Worm (Caenorhabditis elegans): ENCODE results near the gene K01A6.4.

Gene K01A6.4

DNA sequence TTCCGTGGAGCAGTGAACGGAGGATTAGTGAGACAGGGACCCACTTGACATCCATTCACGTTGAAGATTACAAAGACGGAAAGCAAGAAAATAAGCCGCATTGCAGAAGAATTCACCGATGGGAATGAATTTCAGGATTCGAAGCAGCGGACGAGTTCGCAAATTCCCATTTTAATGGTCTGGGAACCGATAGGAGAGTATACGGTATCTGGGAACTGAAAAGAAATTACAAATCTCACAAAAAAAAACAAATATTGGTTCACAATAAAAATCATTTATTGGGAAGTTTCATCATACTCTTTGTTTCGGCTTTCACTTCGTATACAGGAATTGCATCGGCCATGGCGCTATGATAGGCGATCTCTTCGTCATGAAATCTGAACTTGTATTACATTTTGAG is 14.9 kb upstream of the K01A6.4 start, which contains the start of gene T12A7.10:
Gene T12A7.10 (minus strand): TSS at position 101 of the 400 bp plus-strand sequence.
- TF ChIP-seq C38D4.7 (GFP tag; optimal IDR thresholded peaks at IDR 0.05) (no peak), K09A11.1 (tag; optimal IDR thresholded peaks at IDR 0.05; ENCODE audit: insufficient read depth) (no peak), pax-1 (tag; optimal IDR thresholded peaks at IDR 0.05) (no peak)

DNA sequence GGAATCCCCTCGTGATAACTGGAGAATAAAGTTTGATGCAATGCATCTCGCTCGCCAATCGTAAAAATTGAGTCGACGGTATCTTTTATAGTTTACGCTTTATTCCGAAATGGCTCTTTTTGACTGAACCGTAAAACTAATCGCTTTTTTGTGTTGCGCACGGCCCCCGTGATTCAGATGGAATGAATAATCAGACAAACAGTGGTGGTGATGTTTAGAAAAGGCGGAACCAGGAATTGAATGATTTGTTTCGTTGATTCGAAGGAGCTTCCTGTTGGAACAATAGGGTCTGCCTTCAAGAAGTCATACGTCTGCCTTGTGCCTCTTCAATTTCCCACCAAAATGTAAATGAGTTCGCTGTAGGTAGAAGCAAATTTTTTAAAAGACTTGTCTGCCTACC is 14.2 kb upstream of the K01A6.4 start, which contains the start of gene scl-18:
Gene scl-18 (minus strand): TSS at position 101 of the 400 bp plus-strand sequence.
- no peak for TF ChIP-seq che-1 (tag; optimal IDR thresholded peaks at IDR 0.05)

DNA sequence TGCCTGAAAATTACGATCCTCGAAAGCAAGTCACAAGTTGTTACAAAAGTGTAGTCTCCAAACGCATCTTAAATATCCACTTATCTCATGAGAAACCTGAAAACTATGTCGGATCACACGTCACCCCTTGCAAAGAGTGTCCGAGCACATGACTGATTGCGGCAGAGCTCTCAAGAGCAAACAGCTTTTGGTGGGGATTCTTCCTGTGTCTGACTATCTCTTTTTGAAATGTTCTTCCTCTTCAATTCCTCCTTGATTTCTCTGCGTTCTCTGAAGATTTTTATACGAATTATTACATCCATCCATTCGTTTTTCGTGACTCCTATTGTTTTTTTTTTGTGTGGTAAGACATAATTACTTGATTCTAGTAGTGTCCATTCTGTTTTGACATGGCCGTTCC is 8.7 kb upstream of the K01A6.4 start, which contains the start of gene T12A7.6:
Gene T12A7.6 (plus strand): TSS at position 369 of the 400 bp plus-strand sequence.
- TF ChIP-seq ceh-18 (tag; optimal IDR thresholded peaks at IDR 0.05) (peak; percentile 15), ceh-45 (GFP tag; IDR thresholded peaks at IDR 0.05) (no peak), ama-1 (optimal IDR thresholded peaks at IDR 0.05) (no peak)

DNA sequence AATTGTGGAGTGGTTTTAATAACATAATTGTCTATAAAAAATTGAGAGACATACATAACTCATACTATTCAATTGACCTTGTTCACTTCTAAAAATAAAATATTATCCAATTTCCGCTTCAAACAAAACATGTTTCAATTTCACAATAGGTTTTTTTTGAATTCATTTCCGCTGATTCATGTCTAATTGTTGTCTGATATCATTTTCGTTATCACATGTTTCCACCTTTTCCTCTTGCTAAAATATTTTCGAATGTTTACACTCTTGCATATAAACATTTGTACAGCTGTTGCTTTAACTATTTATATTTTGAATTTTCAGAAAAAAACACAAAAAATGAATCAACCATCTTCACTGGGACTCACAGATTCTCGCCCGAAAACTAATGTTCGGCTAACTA is 5.2 kb upstream of the K01A6.4 start, which contains the start of gene gem-4:
Gene gem-4 (plus strand): TSS at position 301 of the 400 bp plus-strand sequence.
- TF ChIP-seq hlh-13 (GFP tag; optimal IDR thresholded peaks at IDR 0.05), result no peak

DNA sequence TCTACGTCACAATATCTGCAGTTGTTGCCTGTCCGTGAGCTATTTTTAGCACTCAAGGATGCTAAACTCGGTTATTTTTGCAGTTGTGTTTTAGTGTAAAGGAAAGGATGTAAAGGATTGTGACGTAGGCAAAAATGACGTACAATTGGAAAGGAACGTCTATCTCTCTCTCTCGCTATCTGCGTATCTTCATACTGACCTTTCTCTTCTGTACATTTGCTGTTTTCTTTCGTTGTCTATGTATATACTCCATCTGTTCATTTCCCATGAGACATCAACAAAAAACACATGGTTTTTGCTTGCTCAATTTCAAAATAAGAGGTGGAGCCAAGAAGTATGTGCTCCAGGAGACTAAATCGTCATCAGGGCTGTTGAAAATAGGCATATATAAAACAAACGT is 4.2 kb upstream of the K01A6.4 start:
- TF ChIP-seq pqm-1 (tag; optimal IDR thresholded peaks at IDR 0.05), result no peak
- TF ChIP-seq hlh-30 (tag; optimal IDR thresholded peaks at IDR 0.05; ENCODE audit: insufficient read depth), result peak; percentile 38

DNA sequence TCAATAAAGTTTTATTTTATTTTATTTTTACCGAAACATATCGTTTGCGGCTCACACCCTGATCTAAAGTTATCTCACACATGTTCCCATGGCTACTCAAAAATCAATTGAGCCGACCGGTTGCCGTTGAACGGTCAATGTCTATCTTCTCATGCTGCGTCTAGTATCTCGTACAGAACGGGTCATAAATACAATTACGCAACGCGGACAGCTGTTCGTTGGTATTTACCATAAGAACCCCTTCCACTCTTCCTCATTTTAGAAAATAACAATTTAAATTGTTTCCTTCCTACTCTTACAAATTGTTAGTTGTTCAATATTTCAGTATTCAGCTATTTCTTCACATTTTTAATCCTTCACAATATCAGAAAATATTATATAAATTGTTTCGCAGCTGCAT is 3.7 kb upstream of the K01A6.4 start:
- TF ChIP-seq pha-2 (tag; optimal IDR thresholded peaks at IDR 0.05), result no peak
- no peak for TF ChIP-seq odd-2 (tag; optimal IDR thresholded peaks at IDR 0.05)
- TF ChIP-seq ceh-9 (tag; optimal IDR thresholded peaks at IDR 0.05), result no peak
- no peak for TF ChIP-seq ahr-1 (tag; optimal IDR thresholded peaks at IDR 0.05)
- TF ChIP-seq fkh-6 (tag; optimal IDR thresholded peaks at IDR 0.05), result no peak
- TF ChIP-seq madf-2 (tag; optimal IDR thresholded peaks at IDR 0.05), result no peak
- TF ChIP-seq hlh-15 (tag; optimal IDR thresholded peaks at IDR 0.05), result no peak
- TF ChIP-seq ceh-45 (GFP tag; IDR thresholded peaks at IDR 0.05), result no peak
- no peak for TF ChIP-seq ref-2 (tag; optimal IDR thresholded peaks at IDR 0.05)
- TF ChIP-seq nhr-232 (tag; optimal IDR thresholded peaks at IDR 0.05), result no peak
- TF ChIP-seq gmeb-2 (tag; optimal IDR thresholded peaks at IDR 0.05), result no peak
- no peak for TF ChIP-seq ceh-22 (tag; optimal IDR thresholded peaks at IDR 0.05)
- no peak for TF ChIP-seq unc-3 (GFP tag; conservative IDR thresholded peaks at IDR 0.05)
- no peak for TF ChIP-seq unc-3 (tag; optimal IDR thresholded peaks at IDR 0.05)
- TF ChIP-seq hlh-30 (tag; optimal IDR thresholded peaks at IDR 0.05; ENCODE audit: insufficient read depth), result no peak
- TF ChIP-seq rnt-1 (tag; optimal IDR thresholded peaks at IDR 0.05), result no peak
- TF ChIP-seq lim-6 (tag; optimal IDR thresholded peaks at IDR 0.05), result no peak
- TF ChIP-seq ttx-3 (tag; optimal IDR thresholded peaks at IDR 0.05), result no peak

DNA sequence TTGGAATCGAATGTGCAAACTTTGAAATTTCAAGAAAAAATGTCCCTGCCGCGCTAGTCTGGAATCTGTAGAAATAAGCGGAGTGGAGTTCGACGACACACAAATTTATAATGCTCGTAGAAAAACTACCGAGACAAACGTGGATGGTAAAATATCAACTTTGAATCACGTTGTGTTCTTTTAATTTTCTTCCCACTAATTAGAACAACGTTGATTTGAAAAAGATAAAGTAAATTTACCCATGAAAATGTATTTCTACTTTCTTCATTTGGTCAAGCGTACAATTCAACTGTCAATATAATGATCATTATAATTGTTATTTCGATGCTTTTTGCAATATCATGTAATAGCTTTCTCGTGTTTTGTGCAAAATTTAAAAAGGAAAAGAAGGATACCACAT is 2.3 kb upstream of the K01A6.4 start, which contains the start of gene K01A6.5:
Gene K01A6.5 (plus strand): TSS at position 301 of the 400 bp plus-strand sequence.
- TF ChIP-seq sox-2 (GFP tag; IDR thresholded peaks at IDR 0.05) (no peak), ceh-30 (tag; optimal IDR thresholded peaks at IDR 0.05) (no peak), mec-3 (tag; optimal IDR thresholded peaks at IDR 0.05; ENCODE audit: borderline replicate concordance) (no peak), pag-3 (tag; optimal IDR thresholded peaks at IDR 0.05; ENCODE audit: borderline replicate concordance) (no peak), hlh-13 (GFP tag; optimal IDR thresholded peaks at IDR 0.05) (no peak), elt-4 (tag; optimal IDR thresholded peaks at IDR 0.05) (no peak), ceh-6 (GFP tag; optimal IDR thresholded peaks at IDR 0.05) (no peak), sdc-2 (tag; optimal IDR thresholded peaks at IDR 0.05) (no peak), ztf-16 (tag; optimal IDR thresholded peaks at IDR 0.05) (no peak), K02D7.2 (tag; optimal IDR thresholded peaks at IDR 0.05) (no peak), unc-55 (GFP tag; optimal IDR thresholded peaks at IDR 0.05) (no peak), lim-6 (tag; optimal IDR thresholded peaks at IDR 0.05) (no peak), eyg-1 (tag; optimal IDR thresholded peaks at IDR 0.05) (no peak), ceh-31 (tag; optimal IDR thresholded peaks at IDR 0.05) (no peak), unc-3 (GFP tag; conservative IDR thresholded peaks at IDR 0.05) (no peak), unc-3 (tag; optimal IDR thresholded peaks at IDR 0.05) (no peak), tbx-2 (tag; optimal IDR thresholded peaks at IDR 0.05) (no peak), hlh-15 (tag; optimal IDR thresholded peaks at IDR 0.05) (no peak), fkh-6 (tag; optimal IDR thresholded peaks at IDR 0.05) (no peak), nfya-1 (tag; optimal IDR thresholded peaks at IDR 0.05) (no peak), ets-4 (tag; optimal IDR thresholded peaks at IDR 0.05) (no peak)

Data from whole organism, late embryonic.